Worm (Caenorhabditis elegans) whole organism, young adult: ENCODE measurements around the gene mob-2.

Experiments
- B0261.1 ChIP-seq: sonication (generic microtip); optimal IDR thresholded peaks from 2 replicates; lab custom pipeline; 2016; ENCODE audit warnings: mild to moderate bottlenecking, missing genetic modification characterization, moderate library complexity, missing compliant biosample characterization
- F23B12.7 ChIP-seq: sonication (generic microtip); optimal IDR thresholded peaks from 2 replicates; lab custom pipeline; 2017; ENCODE audit warnings: missing genetic modification characterization, mild to moderate bottlenecking, missing compliant biosample characterization, antibody characterized with exemption, moderate library complexity; ENCODE audit not compliant: insufficient read depth
- F52B5.7 ChIP-seq: sonication (generic microtip); optimal IDR thresholded peaks from 2 replicates; lab custom pipeline; 2016; ENCODE audit warnings: mild to moderate bottlenecking, missing genetic modification characterization, missing compliant biosample characterization
- F55B11.4 ChIP-seq: sonication (generic microtip); optimal IDR thresholded peaks from 2 replicates; lab custom pipeline; 2016; ENCODE audit warnings: missing compliant biosample characterization, missing genetic modification characterization, borderline replicate concordance; ENCODE audit not compliant: insufficient read depth
- T07F8.4 ChIP-seq: sonication (generic microtip); optimal IDR thresholded peaks from 2 replicates; lab custom pipeline; 2016; ENCODE audit warnings: mild to moderate bottlenecking, missing genetic modification characterization, moderate library complexity, missing compliant biosample characterization
- Y56A3A.18 ChIP-seq: fragments of 200-800 bp; sonication (Bioruptor generic); IDR thresholded peaks from 2 replicates; pipeline ENCODE4 v1.3.6; 2022; ENCODE audit warnings: missing genetic modification reagents, missing genetic modification characterization, missing compliant biosample characterization
- Y95B8A.8 ChIP-seq: fragments of 200-800 bp; sonication (Bioruptor generic); IDR thresholded peaks from 2 replicates; pipeline ENCODE4 v1.3.6; 2022; ENCODE audit warnings: missing genetic modification reagents, missing genetic modification characterization, missing compliant biosample characterization
- akir-1 ChIP-seq: fragments of 200-800 bp; sonication (Bioruptor generic); optimal IDR thresholded peaks from 2 replicates; lab custom pipeline; 2018; ENCODE audit warnings: mild to moderate bottlenecking, missing genetic modification characterization, moderate library complexity, missing compliant biosample characterization
- aptf-2 ChIP-seq: fragments of 200-800 bp; sonication (Bioruptor generic); conservative IDR thresholded peaks from 2 replicates; pipeline ENCODE4 v1.3.6; 2022; ENCODE audit warnings: missing genetic modification reagents, missing genetic modification characterization, missing compliant biosample characterization
- aptf-3 ChIP-seq: fragments of 200-800 bp; sonication (Bioruptor generic); IDR thresholded peaks from 2 replicates; pipeline ENCODE4 v1.3.6; 2022; ENCODE audit warnings: missing genetic modification characterization, missing compliant biosample characterization
- attf-3 ChIP-seq: fragments of 200-800 bp; sonication (Bioruptor generic); conservative IDR thresholded peaks from 2 replicates; pipeline ENCODE4 v1.3.6; 2022; ENCODE audit warnings: missing genetic modification reagents, missing genetic modification characterization, missing compliant biosample characterization
- attf-5 ChIP-seq: fragments of 200-800 bp; sonication (Bioruptor generic); optimal IDR thresholded peaks from 2 replicates; lab custom pipeline; 2018; ENCODE audit warnings: mild to moderate bottlenecking, missing genetic modification characterization, missing compliant biosample characterization
- attf-6 ChIP-seq: fragments of 200-800 bp; sonication (Bioruptor generic); IDR thresholded peaks from 2 replicates; pipeline ENCODE4 v1.3.6; 2022; ENCODE audit warnings: missing genetic modification reagents, missing genetic modification characterization, missing compliant biosample characterization
- cebp-1 ChIP-seq, 2 experiments: fragments of 200-800 bp in 1 of 2; sonication (Bioruptor generic) in 1 of 2; sonication (generic microtip) in 1 of 2; IDR thresholded peaks in 1 of 2; optimal IDR thresholded peaks in 1 of 2; 2 replicates each; pipeline versions ENCODE4 v1.3.6 to Lab custom; 2017 to 2022; ENCODE audit warnings: missing compliant biosample characterization in 2 of 2, missing genetic modification characterization in 2 of 2, mild to moderate bottlenecking in 1 of 2, missing genetic modification reagents in 1 of 2, moderate library complexity in 1 of 2
- ceh-100 ChIP-seq: fragments of 200-800 bp; sonication (Bioruptor generic); IDR thresholded peaks from 2 replicates; pipeline ENCODE4 v1.3.6; 2022; ENCODE audit warnings: missing genetic modification reagents, missing genetic modification characterization, missing compliant biosample characterization
- chd-7 ChIP-seq: sonication (generic microtip); optimal IDR thresholded peaks from 2 replicates; lab custom pipeline; 2016; ENCODE audit warnings: mild to moderate bottlenecking, missing genetic modification characterization, moderate library complexity, missing compliant biosample characterization
- die-1 ChIP-seq: sonication (generic microtip); optimal IDR thresholded peaks from 2 replicates; lab custom pipeline; 2016; ENCODE audit warnings: missing genotype, mild to moderate bottlenecking, missing genetic modification characterization, missing compliant biosample characterization
- dox-1 ChIP-seq: fragments of 200-800 bp; sonication (Bioruptor generic); IDR thresholded peaks from 2 replicates; pipeline ENCODE4 v1.3.6; 2022; ENCODE audit warnings: missing genetic modification reagents, missing genetic modification characterization, missing compliant biosample characterization
- dpff-1 ChIP-seq: sonication (generic microtip); optimal IDR thresholded peaks from 2 replicates; lab custom pipeline; 2017; ENCODE audit warnings: mild to moderate bottlenecking, missing genetic modification characterization, missing compliant biosample characterization
- efl-1 ChIP-seq: fragments of 150-350 bp; optimal IDR thresholded peaks from 2 replicates; lab custom pipeline; 2014; ENCODE audit warnings: missing biosample characterization, missing genetic modification reagents, missing genetic modification characterization
- egl-44 ChIP-seq: fragments of 200-800 bp; sonication (Bioruptor generic); IDR thresholded peaks from 2 replicates; pipeline ENCODE4 v1.3.6; 2022; ENCODE audit warnings: missing genetic modification reagents, missing genetic modification characterization, missing compliant biosample characterization
- ekl-4 ChIP-seq: fragments of 200-800 bp; sonication (Bioruptor generic); IDR thresholded peaks from 2 replicates; pipeline ENCODE4 v1.3.6; 2022; ENCODE audit warnings: missing genetic modification reagents, missing genetic modification characterization, missing compliant biosample characterization
- gei-17 ChIP-seq: fragments of 200-800 bp; sonication (Bioruptor generic); optimal IDR thresholded peaks from 2 replicates; lab custom pipeline; 2018; ENCODE audit warnings: mild to moderate bottlenecking, missing genetic modification characterization, missing compliant biosample characterization
- hlh-26 ChIP-seq: fragments of 200-800 bp; sonication (Bioruptor generic); conservative IDR thresholded peaks from 2 replicates; pipeline ENCODE4 v1.3.6; 2022; ENCODE audit warnings: missing genetic modification reagents, missing genetic modification characterization, missing compliant biosample characterization
- hrde-1 ChIP-seq: sonication (generic microtip); optimal IDR thresholded peaks from 2 replicates; lab custom pipeline; 2016; ENCODE audit warnings: missing genetic modification characterization, mild to moderate bottlenecking, missing compliant biosample characterization, moderate library complexity, missing genotype, missing genetic modification reagents, borderline replicate concordance
- lag-1 ChIP-seq: fragments of 200-800 bp; sonication (Bioruptor generic); IDR thresholded peaks from 2 replicates; pipeline ENCODE4 v1.3.6; 2022; ENCODE audit warnings: missing genetic modification reagents, missing genetic modification characterization, missing compliant biosample characterization
- let-526 ChIP-seq: fragments of 200-800 bp; sonication (Bioruptor generic); IDR thresholded peaks from 2 replicates; pipeline ENCODE4 v1.3.6; 2022; ENCODE audit warnings: missing genetic modification reagents, missing genetic modification characterization, missing compliant biosample characterization
- lin-35 ChIP-seq, 3 experiments: fragments of 150-350 bp in 2 of 3; sonication (generic microtip) in 1 of 3; optimal IDR thresholded peaks; 2 replicates each; lab custom pipeline; 2014 to 2018; ENCODE audit warnings: missing biosample characterization in 3 of 3, missing genetic modification characterization in 3 of 3, missing genetic modification reagents in 3 of 3
- lin-54 ChIP-seq: fragments of 200-800 bp; sonication (Bioruptor generic); optimal IDR thresholded peaks from 2 replicates; lab custom pipeline; 2018; ENCODE audit warnings: mild to moderate bottlenecking, missing genetic modification characterization, missing compliant biosample characterization
- lsy-27 ChIP-seq: sonication (generic microtip); optimal IDR thresholded peaks from 2 replicates; lab custom pipeline; 2017; ENCODE audit warnings: missing genetic modification characterization, mild to moderate bottlenecking, missing compliant biosample characterization, antibody characterized with exemption, missing genotype, borderline replicate concordance; ENCODE audit not compliant: insufficient read depth
- madf-3 ChIP-seq: fragments of 200-800 bp; sonication (Bioruptor generic); IDR thresholded peaks from 2 replicates; pipeline ENCODE4 v1.3.6; 2022; ENCODE audit warnings: missing genetic modification reagents, missing genetic modification characterization, missing compliant biosample characterization
- mel-28 ChIP-seq: sonication (generic microtip); optimal IDR thresholded peaks from 2 replicates; lab custom pipeline; 2016; ENCODE audit warnings: borderline replicate concordance, mild to moderate bottlenecking, missing genetic modification characterization, missing compliant biosample characterization
- mes-4 ChIP-seq: sonication (generic microtip); optimal IDR thresholded peaks from 2 replicates; lab custom pipeline; 2016; ENCODE audit warnings: missing genotype, missing genetic modification characterization, missing compliant biosample characterization
- mxl-1 ChIP-seq: sonication (generic microtip); optimal IDR thresholded peaks from 2 replicates; lab custom pipeline; 2016; ENCODE audit warnings: missing genetic modification characterization, missing compliant biosample characterization
- nfya-1 ChIP-seq: sonication (generic microtip); optimal IDR thresholded peaks from 2 replicates; lab custom pipeline; 2017; ENCODE audit warnings: antibody characterized with exemption, missing compliant biosample characterization, missing genetic modification characterization, borderline replicate concordance; ENCODE audit not compliant: insufficient read depth
- nfya-2 ChIP-seq: fragments of 200-800 bp; sonication (Bioruptor generic); IDR thresholded peaks from 2 replicates; pipeline ENCODE4 v1.3.6; 2022; ENCODE audit warnings: missing genetic modification reagents, missing genetic modification characterization, missing compliant biosample characterization
- nhr-120 ChIP-seq: fragments of 200-800 bp; sonication (Bioruptor generic); IDR thresholded peaks from 2 replicates; pipeline ENCODE4 v1.3.6; 2022; ENCODE audit warnings: missing genetic modification characterization, missing compliant biosample characterization
- nhr-90 ChIP-seq: sonication (generic microtip); optimal IDR thresholded peaks from 2 replicates; lab custom pipeline; 2016; ENCODE audit warnings: missing genotype, mild to moderate bottlenecking, missing genetic modification characterization, missing compliant biosample characterization
- pbrm-1 ChIP-seq: fragments of 200-800 bp; sonication (Bioruptor generic); IDR thresholded peaks from 2 replicates; pipeline ENCODE4 v1.3.6; 2022; ENCODE audit warnings: missing genetic modification reagents, missing genetic modification characterization, missing compliant biosample characterization
- sdz-38 ChIP-seq: sonication (generic microtip); optimal IDR thresholded peaks from 2 replicates; lab custom pipeline; 2016; ENCODE audit warnings: missing genotype, missing genetic modification characterization, missing compliant biosample characterization
- snpc-1.3 ChIP-seq: sonication (generic microtip); optimal IDR thresholded peaks from 2 replicates; lab custom pipeline; 2017; ENCODE audit warnings: missing genetic modification characterization, mild to moderate bottlenecking, missing compliant biosample characterization, antibody characterized with exemption, moderate library complexity, missing genotype, missing genetic modification reagents; ENCODE audit not compliant: insufficient read depth
- tbx-9 ChIP-seq: sonication (generic microtip); optimal IDR thresholded peaks from 2 replicates; lab custom pipeline; 2016; ENCODE audit warnings: borderline replicate concordance, missing genetic modification characterization, inconsistent platforms, missing compliant biosample characterization
- tlf-1 ChIP-seq: fragments of 200-800 bp; sonication (Bioruptor generic); optimal IDR thresholded peaks from 2 replicates; lab custom pipeline; 2018; ENCODE audit warnings: mild to moderate bottlenecking, missing genetic modification characterization, missing compliant biosample characterization
- unc-62 ChIP-seq: fragments of 150-350 bp; optimal IDR thresholded peaks from 2 replicates; lab custom pipeline; 2014; ENCODE audit warnings: missing biosample characterization, missing genetic modification reagents, missing genetic modification characterization
- zim-3 ChIP-seq: sonication (generic microtip); optimal IDR thresholded peaks from 2 replicates; lab custom pipeline; 2017; ENCODE audit warnings: mild to moderate bottlenecking, missing genetic modification characterization, moderate library complexity, missing compliant biosample characterization
- ztf-6 ChIP-seq: fragments of 200-800 bp; sonication (Bioruptor generic); IDR thresholded peaks from 2 replicates; pipeline ENCODE4 v1.3.6; 2022; ENCODE audit warnings: missing genetic modification reagents, missing genetic modification characterization, missing compliant biosample characterization

Gene mob-2

DNA sequence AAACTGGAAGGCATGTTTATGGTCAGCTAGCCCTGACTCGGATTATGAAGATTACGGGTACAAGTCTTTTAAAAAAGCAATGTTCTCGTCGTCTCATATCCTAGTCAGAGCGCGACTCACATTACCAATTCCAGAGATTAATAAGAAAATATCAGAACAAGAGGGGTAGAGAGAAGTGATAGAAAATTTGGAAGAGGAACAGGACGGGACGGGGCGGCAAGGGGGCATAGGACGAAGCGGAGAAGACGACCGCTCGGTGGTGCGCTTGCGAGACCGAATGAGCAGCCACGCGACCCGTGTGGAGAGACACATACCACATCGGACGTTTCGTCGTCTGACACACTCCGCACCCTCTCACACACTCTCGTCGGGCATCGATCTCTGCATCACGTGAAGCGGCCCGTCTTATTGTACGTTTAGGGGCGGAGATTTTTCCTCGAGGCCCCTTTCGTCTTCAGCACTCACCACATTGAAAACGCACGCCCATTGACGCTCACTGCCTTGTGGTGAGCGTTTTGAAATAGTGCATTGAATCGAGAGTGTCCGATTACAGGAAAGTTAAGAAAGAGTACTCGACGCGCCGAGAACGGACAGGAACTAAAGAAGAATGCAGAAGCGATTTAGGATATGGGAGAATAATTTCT lies 24.8 kb downstream of the mob-2 start (continued):
- peak; percentile 43; the same call in 1 of the 2 replicates for TF ChIP-seq aptf-2 (GFP tag; lab: Robert Waterston, UW)
- no peak for TF ChIP-seq mel-28 (tag; lab: Kevin White, UChicago)
- peak; percentile 89 for TF ChIP-seq tlf-1
- TF ChIP-seq ceh-100 (GFP tag; lab: Robert Waterston, UW) = 0 out of 2 replicates have a peak, but pooled peaks have one; percentile 10
- TF ChIP-seq mes-4 (tag; lab: Kevin White, UChicago) = no peak
- no peak for TF ChIP-seq akir-1 (GFP tag; lab: Kevin White, UChicago)
- TF ChIP-seq chd-7 (tag; lab: Kevin White, UChicago) = peak; percentile 93
- TF ChIP-seq nfya-1 (tag; lab: Kevin White, UChicago) = no peak
- peak; percentile 44 for TF ChIP-seq die-1 (tag; lab: Kevin White, UChicago)
- TF ChIP-seq pbrm-1 (GFP tag; lab: Robert Waterston, UW) = peak; percentile 87
- no peak for TF ChIP-seq nfya-2 (GFP tag; lab: Robert Waterston, UW)
- peak; percentile 88; the same call in 1 of the 2 replicates for TF ChIP-seq let-526 (GFP tag; lab: Robert Waterston, UW)
- TF ChIP-seq T07F8.4 (tag; lab: Kevin White, UChicago) = peak; percentile 45
- TF ChIP-seq cebp-1 (GFP tag; IDR thresholded peaks at IDR 0.05; lab: Robert Waterston, UW) = 0 out of 2 replicates have a peak, but pooled peaks have one; percentile 60
- TF ChIP-seq cebp-1 (tag; optimal IDR thresholded peaks at IDR 0.05; lab: Kevin White, UChicago) = peak; percentile 95
- TF ChIP-seq B0261.1 = peak; percentile 27
- no peak for TF ChIP-seq aptf-3 (GFP tag; lab: Robert Waterston, UW)
- no peak for TF ChIP-seq efl-1
- peak; percentile 61 for TF ChIP-seq lin-54 (GFP tag; lab: Kevin White, UChicago)
- TF ChIP-seq snpc-1.3 = peak; percentile 44
- TF ChIP-seq attf-6 (GFP tag; lab: Robert Waterston, UW) = no peak
- peak; percentile 90 for TF ChIP-seq gei-17 (GFP tag; lab: Kevin White, UChicago)
- no peak for TF ChIP-seq zim-3 (tag; lab: Kevin White, UChicago)
- no peak; the same call in 1 of the 2 replicates for TF ChIP-seq ztf-6 (GFP tag; lab: Robert Waterston, UW)
- 0 out of 2 replicates have a peak, but pooled peaks have one; percentile 38 for TF ChIP-seq Y56A3A.18 (GFP tag; lab: Robert Waterston, UW)
- TF ChIP-seq nhr-120 (GFP tag; lab: Robert Waterston, UW) = no peak
- no peak for TF ChIP-seq tbx-9
- no peak for TF ChIP-seq madf-3 (GFP tag; lab: Robert Waterston, UW)
- TF ChIP-seq nhr-90 = peak; percentile 83
- no peak for TF ChIP-seq F55B11.4
- peak; percentile 78 for TF ChIP-seq F52B5.7 (tag; lab: Kevin White, UChicago)
- TF ChIP-seq attf-5 (GFP tag; lab: Kevin White, UChicago) = peak; percentile 77
- TF ChIP-seq egl-44 (GFP tag; lab: Robert Waterston, UW) = peak; percentile 69
- peak; percentile 74 for TF ChIP-seq unc-62 (GFP tag; lab: Kevin White, UChicago)
- no peak for TF ChIP-seq F23B12.7 (tag; lab: Kevin White, UChicago)
- TF ChIP-seq dpff-1 (tag; lab: Kevin White, UChicago) = no peak
- peak in 1 of 3 experiments; percentile 54 for TF ChIP-seq lin-35 (GFP tag; optimal IDR thresholded peaks at IDR 0.05; lab: Kevin White, UChicago)
- peak; percentile 86 for TF ChIP-seq ekl-4
- no peak for TF ChIP-seq lag-1 (GFP tag; lab: Robert Waterston, UW)
- TF ChIP-seq lsy-27 (tag; lab: Kevin White, UChicago) = no peak
- peak; percentile 92 for TF ChIP-seq dox-1
- TF ChIP-seq attf-3 (GFP tag; lab: Robert Waterston, UW) = no peak
- TF ChIP-seq hrde-1 = no peak
- TF ChIP-seq mxl-1 (tag; lab: Kevin White, UChicago) = peak; percentile 8
- TF ChIP-seq sdz-38 (tag; lab: Kevin White, UChicago) = peak; percentile 32
- no peak for TF ChIP-seq hlh-26 (GFP tag; lab: Robert Waterston, UW)
- TF ChIP-seq Y95B8A.8 (GFP tag; lab: Robert Waterston, UW) = no peak
